Fruit fly (Drosophila melanogaster): ENCODE results near the gene CG12994.

CG12994 gene

DNA sequence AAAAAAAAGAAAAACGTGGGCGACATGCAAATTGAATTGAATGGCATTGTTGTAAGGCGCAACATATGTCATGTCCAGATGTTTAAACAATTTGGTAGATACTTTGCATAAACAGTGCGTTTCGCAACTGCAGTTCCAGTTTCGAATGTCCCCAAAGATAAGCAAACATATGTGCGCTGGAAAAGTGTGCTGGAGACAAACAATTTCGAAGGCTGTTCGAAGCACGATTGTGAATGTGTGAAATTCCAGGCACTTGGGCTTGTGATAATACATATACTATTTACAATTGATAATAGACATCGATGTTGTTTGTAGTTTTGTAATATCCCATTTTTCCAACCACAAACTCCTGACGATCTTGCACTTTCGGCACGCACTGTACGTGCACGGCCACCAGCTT lies 39.0 kb upstream of the CG12994 start (continued):
- TF ChIP-seq disco-r (GFP tag; optimal IDR thresholded peaks at IDR 0.05) = no peak
- TF ChIP-seq Ptx1 (GFP tag; IDR thresholded peaks at IDR 0.05) = no peak
- TF ChIP-seq MBD-R2 (GFP tag; IDR thresholded peaks at IDR 0.05) = no peak
- no peak for TF ChIP-seq run (tag; optimal IDR thresholded peaks at IDR 0.05)
- no peak for TF ChIP-seq Lhr (GFP tag; optimal IDR thresholded peaks at IDR 0.05)
- no peak for TF ChIP-seq lola (GFP tag; optimal IDR thresholded peaks at IDR 0.05)
- TF ChIP-seq otp (GFP tag; IDR thresholded peaks at IDR 0.05) = no peak
- TF ChIP-seq Chrac-16 (GFP tag; optimal IDR thresholded peaks at IDR 0.05) = no peak
- TF ChIP-seq dmrt11E (tag; optimal IDR thresholded peaks at IDR 0.05) = no peak
- TF ChIP-seq Rx (GFP tag; IDR thresholded peaks at IDR 0.05) = no peak
- no peak for TF ChIP-seq Neu2 (GFP tag; optimal IDR thresholded peaks at IDR 0.05; ENCODE audit: borderline replicate concordance)
- no peak for TF ChIP-seq grn (GFP tag; optimal IDR thresholded peaks at IDR 0.05)
- no peak for TF ChIP-seq Bdp1 (GFP tag; optimal IDR thresholded peaks at IDR 0.05)
- TF ChIP-seq sqz (GFP tag; optimal IDR thresholded peaks at IDR 0.05) = peak; percentile 24
- TF ChIP-seq CG8290 (GFP tag; optimal IDR thresholded peaks at IDR 0.05) = no peak
- no peak for TF ChIP-seq CG8290 (tag; optimal IDR thresholded peaks at IDR 0.05)
- TF ChIP-seq abd-A (tag; optimal IDR thresholded peaks at IDR 0.05) = no peak
- no peak for TF ChIP-seq Doc3 (GFP tag; IDR thresholded peaks at IDR 0.05; ENCODE audit: partially characterized antibody)
- no peak for TF ChIP-seq en (GFP tag; optimal IDR thresholded peaks at IDR 0.05)
- TF ChIP-seq CG11456 (GFP tag; IDR thresholded peaks at IDR 0.05) = no peak
- TF ChIP-seq CG9797 (GFP tag; optimal IDR thresholded peaks at IDR 0.05) = no peak
- no peak for TF ChIP-seq Fer1 (GFP tag; optimal IDR thresholded peaks at IDR 0.05)
- TF ChIP-seq tna (GFP tag; IDR thresholded peaks at IDR 0.05; ENCODE audit: partially characterized antibody) = no peak
- TF ChIP-seq CG5245 (GFP tag; optimal IDR thresholded peaks at IDR 0.05) = no peak
- TF ChIP-seq CG15696 (tag; optimal IDR thresholded peaks at IDR 0.05) = no peak
- TF ChIP-seq jumu (GFP tag; optimal IDR thresholded peaks at IDR 0.05) = no peak
- peak; percentile 24 for TF ChIP-seq CG8924 (tag; optimal IDR thresholded peaks at IDR 0.05)
- no peak for TF ChIP-seq chinmo (GFP tag; IDR thresholded peaks at IDR 0.05; ENCODE audit: partially characterized antibody)
- TF ChIP-seq CG42726 (GFP tag; IDR thresholded peaks at IDR 0.05; ENCODE audit: partially characterized antibody) = no peak
- TF ChIP-seq CG12104 (GFP tag; optimal IDR thresholded peaks at IDR 0.05) = no peak
- TF ChIP-seq psq (GFP tag; optimal IDR thresholded peaks at IDR 0.05) = no peak
- TF ChIP-seq nerfin-1 (tag; optimal IDR thresholded peaks at IDR 0.05) = no peak
- TF ChIP-seq Blimp-1 (GFP tag; optimal IDR thresholded peaks at IDR 0.05) = no peak
- no peak for TF ChIP-seq ara (GFP tag; IDR thresholded peaks at IDR 0.05)
- no peak for TF ChIP-seq CG6683 (GFP tag; optimal IDR thresholded peaks at IDR 0.05)
- TF ChIP-seq Opbp (GFP tag; IDR thresholded peaks at IDR 0.05; ENCODE audit: partially characterized antibody) = no peak
- TF ChIP-seq croc (GFP tag; conservative IDR thresholded peaks at IDR 0.05) = no peak
- no peak for TF ChIP-seq ap (GFP tag; IDR thresholded peaks at IDR 0.05)
- no peak for TF ChIP-seq CG14667 (GFP tag; IDR thresholded peaks at IDR 0.05)
- no peak for TF ChIP-seq Doc2 (GFP tag; IDR thresholded peaks at IDR 0.05)
- TF ChIP-seq trem (tag; optimal IDR thresholded peaks at IDR 0.05) = no peak
- no peak for TF ChIP-seq Gug (GFP tag; IDR thresholded peaks at IDR 0.05)
- no peak for TF ChIP-seq pfk (GFP tag; optimal IDR thresholded peaks at IDR 0.05)
- TF ChIP-seq hb (GFP tag; IDR thresholded peaks at IDR 0.05; ENCODE audit: partially characterized antibody) = no peak
- TF ChIP-seq slou (GFP tag; optimal IDR thresholded peaks at IDR 0.05) = no peak
- no peak for TF ChIP-seq CG12236 (GFP tag; optimal IDR thresholded peaks at IDR 0.05)
- TF ChIP-seq cg (GFP tag; optimal IDR thresholded peaks at IDR 0.05) = no peak
- TF ChIP-seq CG8388 (GFP tag; optimal IDR thresholded peaks at IDR 0.05) = peak; percentile 57
- TF ChIP-seq CG30431 (GFP tag; optimal IDR thresholded peaks at IDR 0.05) = no peak
- 0 out of 2 replicates have a peak, but pooled peaks have one; percentile 8 for TF ChIP-seq esg (GFP tag; conservative IDR thresholded peaks at IDR 0.05)
- TF ChIP-seq CG10543 (GFP tag; optimal IDR thresholded peaks at IDR 0.05) = no peak
